Fruit fly (Drosophila melanogaster): Measurements from ENCODE around the gene CG6168.

CG6168 gene

dm6 chr3L:11285572-11286276 lies 35.8 kb downstream of the CG6168 start:
- TF ChIP-seq Ets98B (GFP tag; IDR thresholded peaks at IDR 0.05) (peak; percentile 12; the same call in 1 of the 2 replicates), gl (tag; optimal IDR thresholded peaks at IDR 0.05) (peak; percentile 9), CG17806 (tag; optimal IDR thresholded peaks at IDR 0.05) (no peak), CG32121 (GFP tag; IDR thresholded peaks at IDR 0.05) (no peak; the same call in 1 of the 2 replicates), CG4496 (GFP tag; IDR thresholded peaks at IDR 0.05) (0 out of 3 replicates have a peak, but pooled peaks have one; percentile 7), fd96Ca (GFP tag; IDR thresholded peaks at IDR 0.05) (peak; percentile 65; the same call in 2 of the 3 replicates), CG9948 (tag; optimal IDR thresholded peaks at IDR 0.05) (no peak), EcR (GFP tag; optimal IDR thresholded peaks at IDR 0.05) (peak; percentile 22), D1 (tag; optimal IDR thresholded peaks at IDR 0.05) (no peak), CG34367 (tag; optimal IDR thresholded peaks at IDR 0.05) (no peak), rn (GFP tag; IDR thresholded peaks at IDR 0.05) (no peak), CG14655 (GFP tag; optimal IDR thresholded peaks at IDR 0.05) (peak; percentile 35), CG8159 (tag; optimal IDR thresholded peaks at IDR 0.05) (no peak), CG15710 (tag; optimal IDR thresholded peaks at IDR 0.05) (no peak)

- TF ChIP-seq CG13204 (GFP tag; optimal IDR thresholded peaks at IDR 0.05) (no peak), fd96Ca (GFP tag; IDR thresholded peaks at IDR 0.05) (no peak), CG12605 (GFP tag; IDR thresholded peaks at IDR 0.05) (peak; percentile 69), Pif1A (GFP tag; optimal IDR thresholded peaks at IDR 0.05) (peak; percentile 63), CG4496 (GFP tag; IDR thresholded peaks at IDR 0.05) (peak; percentile 78), CG17806 (tag; optimal IDR thresholded peaks at IDR 0.05) (peak; percentile 36), CG8301 (tag; optimal IDR thresholded peaks at IDR 0.05) (peak; percentile 58), CG8159 (tag; optimal IDR thresholded peaks at IDR 0.05) (peak; percentile 61), Ets98B (GFP tag; IDR thresholded peaks at IDR 0.05) (peak; percentile 17; the same call in 1 of the 2 replicates), CG32121 (GFP tag; IDR thresholded peaks at IDR 0.05) (peak; percentile 57), Snoo (tag; optimal IDR thresholded peaks at IDR 0.05) (no peak), Pif1B (GFP tag; optimal IDR thresholded peaks at IDR 0.05) (peak; percentile 20), CG9948 (tag; optimal IDR thresholded peaks at IDR 0.05) (peak; percentile 22), CG14655 (GFP tag; optimal IDR thresholded peaks at IDR 0.05) (peak; percentile 70)
These were observed 36.5 kb downstream of the CG6168 start for dm6 chr3L:11285066-11285465.

- TF ChIP-seq Pif1A (GFP tag; optimal IDR thresholded peaks at IDR 0.05) (no peak), D1 (tag; optimal IDR thresholded peaks at IDR 0.05) (no peak), CG8159 (tag; optimal IDR thresholded peaks at IDR 0.05) (peak; percentile 7), Pif1B (GFP tag; optimal IDR thresholded peaks at IDR 0.05) (peak; percentile 21), CG9948 (tag; optimal IDR thresholded peaks at IDR 0.05) (no peak), CG17806 (tag; optimal IDR thresholded peaks at IDR 0.05) (no peak), EcR (GFP tag; optimal IDR thresholded peaks at IDR 0.05) (peak; percentile 68), CG4496 (GFP tag; IDR thresholded peaks at IDR 0.05) (no peak), CG15710 (tag; optimal IDR thresholded peaks at IDR 0.05) (no peak), CG32121 (GFP tag; IDR thresholded peaks at IDR 0.05) (peak; percentile 39; the same call in 1 of the 2 replicates), fd96Ca (GFP tag; IDR thresholded peaks at IDR 0.05) (no peak), CG14655 (GFP tag; optimal IDR thresholded peaks at IDR 0.05) (peak; percentile 37), gl (tag; optimal IDR thresholded peaks at IDR 0.05) (peak; percentile 33), rn (GFP tag; IDR thresholded peaks at IDR 0.05) (no peak), CG12605 (GFP tag; IDR thresholded peaks at IDR 0.05) (peak; percentile 57), CG8301 (tag; optimal IDR thresholded peaks at IDR 0.05) (peak; percentile 12), Ets98B (GFP tag; IDR thresholded peaks at IDR 0.05) (peak; percentile 38; the same call in 1 of the 2 replicates), CG13204 (GFP tag; optimal IDR thresholded peaks at IDR 0.05) (peak; percentile 1), CG10348 (GFP tag; IDR thresholded peaks at IDR 0.05) (no peak)
These were observed 37.2 kb downstream of the CG6168 start for dm6 chr3L:11284091-11285023.

- TF ChIP-seq CG9948 (tag; optimal IDR thresholded peaks at IDR 0.05), result no peak
- TF ChIP-seq rn (GFP tag; IDR thresholded peaks at IDR 0.05), result no peak
- 0 out of 3 replicates have a peak, but pooled peaks have one; percentile 5 for TF ChIP-seq CG4496 (GFP tag; IDR thresholded peaks at IDR 0.05)
- TF ChIP-seq D1 (tag; optimal IDR thresholded peaks at IDR 0.05), result no peak
- 0 out of 3 replicates have a peak, but pooled peaks have one; percentile 43 for TF ChIP-seq fd96Ca (GFP tag; IDR thresholded peaks at IDR 0.05)
- no peak for TF ChIP-seq Pif1B (GFP tag; optimal IDR thresholded peaks at IDR 0.05)
- no peak for TF ChIP-seq gl (tag; optimal IDR thresholded peaks at IDR 0.05)
- no peak for TF ChIP-seq CG14655 (GFP tag; optimal IDR thresholded peaks at IDR 0.05)
These were observed 40.9 kb downstream of the CG6168 start for dm6 chr3L:11280574-11281135.

dm6 chr3L:11279321-11279827 lies 42.1 kb downstream of the CG6168 start:
- TF ChIP-seq CG14655 (GFP tag; optimal IDR thresholded peaks at IDR 0.05), result no peak
- TF ChIP-seq Ets98B (GFP tag; IDR thresholded peaks at IDR 0.05), result 0 out of 2 replicates have a peak, but pooled peaks have one; percentile 23
- TF ChIP-seq CG4496 (GFP tag; IDR thresholded peaks at IDR 0.05), result 0 out of 3 replicates have a peak, but pooled peaks have one; percentile 10

Measured in whole organism, pupa.